Worm (Caenorhabditis elegans) whole organism, mixed stage, embryonic: ENCODE results near the gene srh-2.
A peak's percentile ranks its signal among the peaks of the same experiment; 100 is the strongest.

ENCODE experiments used
- M03D4.4 ChIP-seq: sonication (generic microtip); optimal IDR thresholded peaks from 2 replicates; lab custom pipeline; 2017; ENCODE audit warnings: mild to moderate bottlenecking, missing genetic modification characterization, missing compliant biosample characterization
- bed-3 ChIP-seq: fragments of 200-800 bp; sonication (Bioruptor generic); optimal IDR thresholded peaks from 3 replicates; lab custom pipeline; 2018; ENCODE audit warnings: mild to moderate bottlenecking, missing genetic modification characterization, moderate library complexity, missing compliant biosample characterization
- blmp-1 ChIP-seq: fragments of 150-350 bp; optimal IDR thresholded peaks from 2 replicates; lab custom pipeline; 2014; ENCODE audit warnings: missing biosample characterization, missing genetic modification characterization
- ceh-39 ChIP-seq: fragments of 150-350 bp; optimal IDR thresholded peaks from 2 replicates; lab custom pipeline; 2014; ENCODE audit warnings: missing biosample characterization, missing genetic modification characterization
- ceh-43 ChIP-seq: fragments of 200-800 bp; sonication (Bioruptor generic); optimal IDR thresholded peaks from 2 replicates; lab custom pipeline; 2018; ENCODE audit warnings: mild to moderate bottlenecking, missing genetic modification characterization, moderate library complexity, missing compliant biosample characterization
- ceh-83 ChIP-seq: fragments of 200-800 bp; sonication (Bioruptor generic); optimal IDR thresholded peaks from 2 replicates; lab custom pipeline; 2018; ENCODE audit warnings: mild to moderate bottlenecking, missing genetic modification characterization, missing compliant biosample characterization
- ces-1 ChIP-seq: fragments of 150-350 bp; optimal IDR thresholded peaks from 2 replicates; lab custom pipeline; 2014; ENCODE audit warnings: missing biosample characterization, missing genetic modification reagents, missing genetic modification characterization
- cnd-1 ChIP-seq: fragments of 200-800 bp; sonication (Bioruptor generic); optimal IDR thresholded peaks from 2 replicates; lab custom pipeline; 2018; ENCODE audit warnings: mild to moderate bottlenecking, missing genetic modification characterization, missing compliant biosample characterization
- drap-1 ChIP-seq: fragments of 200-800 bp; sonication (Bioruptor generic); optimal IDR thresholded peaks from 3 replicates; lab custom pipeline; 2018; ENCODE audit warnings: mild to moderate bottlenecking, missing genetic modification characterization, missing compliant biosample characterization
- flh-1 ChIP-seq: fragments of 200-800 bp; sonication (Bioruptor generic); optimal IDR thresholded peaks from 2 replicates; lab custom pipeline; 2018; ENCODE audit warnings: mild to moderate bottlenecking, missing genetic modification characterization, moderate library complexity, missing compliant biosample characterization
- ham-2 ChIP-seq: fragments of 200-800 bp; sonication (Bioruptor generic); optimal IDR thresholded peaks from 2 replicates; lab custom pipeline; 2018; ENCODE audit warnings: mild to moderate bottlenecking, missing genetic modification characterization, missing compliant biosample characterization
- hlh-1 ChIP-seq: fragments of 150-350 bp; optimal IDR thresholded peaks from 2 replicates; lab custom pipeline; 2014; ENCODE audit warnings: missing biosample characterization, missing genetic modification reagents, missing genetic modification characterization
- lin-13 ChIP-seq: fragments of 150-350 bp; optimal IDR thresholded peaks from 2 replicates; lab custom pipeline; 2014; ENCODE audit warnings: missing biosample characterization, missing genetic modification characterization
- lsy-2 ChIP-seq: fragments of 150-350 bp; optimal IDR thresholded peaks from 2 replicates; lab custom pipeline; 2014; ENCODE audit warnings: missing biosample characterization, missing genetic modification characterization
- mab-5 ChIP-seq: fragments of 150-350 bp; optimal IDR thresholded peaks from 2 replicates; lab custom pipeline; 2014; ENCODE audit warnings: missing biosample characterization, missing genetic modification characterization
- mep-1 ChIP-seq: fragments of 150-350 bp; optimal IDR thresholded peaks from 2 replicates; lab custom pipeline; 2017; ENCODE audit warnings: missing biosample characterization, missing genetic modification reagents, missing genetic modification characterization, inconsistent platforms
- mls-2 ChIP-seq: sonication (generic microtip); optimal IDR thresholded peaks from 2 replicates; lab custom pipeline; 2016; ENCODE audit warnings: mild to moderate bottlenecking, missing genetic modification characterization, moderate library complexity, missing compliant biosample characterization
- nhr-12 ChIP-seq: fragments of 150-350 bp; optimal IDR thresholded peaks from 2 replicates; lab custom pipeline; 2014; ENCODE audit warnings: missing biosample characterization, missing genetic modification characterization
- nhr-2 ChIP-seq: fragments of 150-350 bp; optimal IDR thresholded peaks from 2 replicates; lab custom pipeline; 2014; ENCODE audit warnings: missing biosample characterization, missing genetic modification characterization
- nhr-237 ChIP-seq: fragments of 150-350 bp; optimal IDR thresholded peaks from 2 replicates; lab custom pipeline; 2014; ENCODE audit warnings: missing biosample characterization, missing genetic modification characterization
- nhr-28 ChIP-seq: fragments of 150-350 bp; optimal IDR thresholded peaks from 2 replicates; lab custom pipeline; 2014; ENCODE audit warnings: missing biosample characterization, missing genetic modification characterization
- nhr-76 ChIP-seq: sonication (generic microtip); optimal IDR thresholded peaks from 2 replicates; lab custom pipeline; 2017; ENCODE audit warnings: missing biosample characterization, missing genetic modification characterization
- snpc-4 ChIP-seq: fragments of 150-350 bp; optimal IDR thresholded peaks from 2 replicates; lab custom pipeline; 2014; ENCODE audit warnings: missing biosample characterization, missing genetic modification characterization
- sptf-1 ChIP-seq: sonication (generic microtip); optimal IDR thresholded peaks from 2 replicates; lab custom pipeline; 2017; ENCODE audit warnings: mild to moderate bottlenecking, missing genetic modification characterization, moderate library complexity, missing compliant biosample characterization
- tbx-8 ChIP-seq: fragments of 200-800 bp; sonication (Bioruptor generic); optimal IDR thresholded peaks from 2 replicates; lab custom pipeline; 2018; ENCODE audit warnings: mild to moderate bottlenecking, missing genetic modification characterization, moderate library complexity, missing compliant biosample characterization
- unc-120 ChIP-seq: sonication (generic microtip); optimal IDR thresholded peaks from 2 replicates; lab custom pipeline; 2017; ENCODE audit warnings: missing genetic modification characterization, missing compliant biosample characterization; ENCODE audit not compliant: poor library complexity, severe bottlenecking
- unc-39 ChIP-seq: fragments of 150-350 bp; optimal IDR thresholded peaks from 2 replicates; lab custom pipeline; 2014; ENCODE audit warnings: missing biosample characterization, missing genetic modification characterization
- zip-8 ChIP-seq: fragments of 150-350 bp; optimal IDR thresholded peaks from 2 replicates; lab custom pipeline; 2014; ENCODE audit warnings: missing biosample characterization, missing genetic modification characterization
- ztf-11 ChIP-seq: fragments of 150-350 bp; optimal IDR thresholded peaks from 2 replicates; lab custom pipeline; 2014; ENCODE audit warnings: missing biosample characterization, missing genetic modification characterization

The srh-2 gene

ce11 chrV:774341-774740 is 46.2 kb downstream of the srh-2 start:
- no peak for TF ChIP-seq nhr-12
- TF ChIP-seq bed-3 (GFP tag; lab: Kevin White, UChicago) = no peak
- no peak for TF ChIP-seq unc-39 (tag; lab: Kevin White, UChicago)
- TF ChIP-seq hlh-1 (tag; lab: Kevin White, UChicago) = no peak

DNA sequence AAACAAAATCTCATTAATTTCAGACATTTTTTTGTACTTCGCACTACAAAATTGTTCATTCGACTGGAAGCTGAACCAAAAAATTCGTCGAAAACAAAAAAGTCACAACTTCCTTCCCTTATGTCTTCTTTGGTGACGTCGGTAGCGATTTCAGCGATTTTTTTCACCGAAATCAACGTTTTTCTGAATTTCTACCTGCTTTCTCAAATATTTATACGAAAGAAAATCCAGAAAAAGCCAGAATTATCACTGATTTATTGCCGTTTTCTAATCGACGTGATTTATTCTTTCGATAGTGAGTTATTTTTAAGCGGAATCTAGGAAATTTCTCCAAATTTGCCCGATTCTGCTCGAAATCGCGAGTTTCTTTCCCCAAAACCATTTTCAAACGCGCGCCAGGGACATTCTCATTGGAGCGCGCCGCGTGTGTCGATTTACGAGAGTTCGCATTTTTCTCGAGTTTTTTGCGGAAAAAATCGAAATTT is 46.8 kb downstream of the srh-2 start, which contains the start of gene srbc-58:
Gene srbc-58 (plus strand): TSS at position 121 of the 485 bp plus-strand sequence.
- TF ChIP-seq mep-1 = peak; percentile 16
- no peak for TF ChIP-seq bed-3 (GFP tag; lab: Kevin White, UChicago)
- TF ChIP-seq, all 35 proteins: peak for 1

DNA sequence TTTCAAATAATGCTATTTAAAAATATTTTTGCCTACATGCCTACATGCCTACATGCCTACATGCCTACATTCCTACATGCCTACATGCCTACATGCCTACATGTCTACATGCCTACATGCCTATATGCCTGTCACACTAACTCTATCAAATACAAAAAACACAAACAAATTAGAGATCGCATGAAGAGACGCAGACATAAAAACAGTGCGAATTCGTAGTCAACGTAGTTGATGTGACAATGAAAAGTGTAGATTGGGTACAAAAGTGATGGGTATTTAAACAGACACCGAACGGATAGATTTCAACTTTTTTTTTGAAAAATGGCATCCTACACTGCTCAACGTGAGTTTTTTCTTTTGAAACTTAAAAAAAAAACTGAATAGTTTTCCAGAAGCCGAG is 49.2 kb downstream of the srh-2 start, which contains the start of gene R09E12.9:
Gene R09E12.9 (plus strand): TSS at position 316 of the 400 bp plus-strand sequence.
- peak; percentile 83 for TF ChIP-seq nhr-28
- no peak for TF ChIP-seq ces-1

ce11 chrV:778339-778738 is 50.2 kb downstream of the srh-2 start, which contains the start of gene srbc-59:
Gene srbc-59 (plus strand): TSS chrV:778639.
- TF ChIP-seq tbx-8 (GFP tag; lab: Kevin White, UChicago) (no peak), flh-1 (GFP tag; lab: Kevin White, UChicago) (no peak), ceh-39 (no peak), blmp-1 (tag; lab: Kevin White, UChicago) (no peak), ceh-83 (no peak), ces-1 (no peak)

- TF ChIP-seq snpc-4 (tag; lab: Kevin White, UChicago) (no peak), ztf-11 (tag; lab: Kevin White, UChicago) (no peak), blmp-1 (tag; lab: Kevin White, UChicago) (no peak), unc-39 (tag; lab: Kevin White, UChicago) (no peak), lin-13 (tag; lab: Kevin White, UChicago) (no peak), nhr-237 (tag; lab: Kevin White, UChicago) (no peak), ceh-43 (GFP tag; lab: Kevin White, UChicago) (no peak), ces-1 (no peak), lsy-2 (no peak), nhr-12 (no peak)
Measured at ce11 chrV:779999-780398, 51.9 kb downstream of the srh-2 start, which contains the start of gene srbc-60. Gene srbc-60 (plus strand): TSS chrV:780299.

- TF ChIP-seq blmp-1 (tag; lab: Kevin White, UChicago) (no peak), zip-8 (tag; lab: Kevin White, UChicago) (no peak), drap-1 (GFP tag; lab: Kevin White, UChicago) (no peak), mep-1 (no peak), unc-39 (tag; lab: Kevin White, UChicago) (no peak), unc-120 (tag; lab: Kevin White, UChicago) (no peak), lsy-2 (no peak), ham-2 (GFP tag; lab: Kevin White, UChicago) (no peak), cnd-1 (tag; lab: Kevin White, UChicago) (no peak), tbx-8 (GFP tag; lab: Kevin White, UChicago) (no peak), mls-2 (no peak), M03D4.4 (tag; lab: Kevin White, UChicago) (no peak), sptf-1 (tag; lab: Kevin White, UChicago) (no peak), nhr-2 (tag; lab: Kevin White, UChicago) (no peak), nhr-76 (tag; lab: Kevin White, UChicago) (no peak), ces-1 (no peak), hlh-1 (tag; lab: Kevin White, UChicago) (no peak), mab-5 (no peak), flh-1 (GFP tag; lab: Kevin White, UChicago) (no peak)
Measured at ce11 chrV:782432-782831, 54.3 kb downstream of the srh-2 start, which contains the start of gene srab-16. Gene srab-16 (plus strand): TSS chrV:782732.
